Fruit fly (Drosophila melanogaster) Kc167 (cell line): ENCODE data around the gene S6KL.

Experiments used
- Sin3A ChIP-seq: fragments of >200 bp; optimal IDR thresholded peaks from 2 replicates; lab custom pipeline; 2018; ENCODE audit warnings: missing external identifiers
- h ChIP-seq: fragments of >200 bp; optimal IDR thresholded peaks from 3 replicates; lab custom pipeline; 2018; ENCODE audit warnings: missing external identifiers
- insv ChIP-seq: fragments of >200 bp; optimal IDR thresholded peaks from 3 replicates; lab custom pipeline; 2018; ENCODE audit warnings: missing external identifiers
- ttk ChIP-seq: sonication (Bioruptor generic); optimal IDR thresholded peaks from 2 replicates; lab custom pipeline; 2017; ENCODE audit warnings: missing external identifiers

- TF ChIP-seq ttk (lab: Kevin White, UChicago) (no peak), h (lab: Kevin White, UChicago) (no peak), Sin3A (lab: Kevin White, UChicago) (no peak), insv (lab: Kevin White, UChicago) (no peak)
Observed at dm6 chrX:18779662-18780061, 8.6 kb upstream of the S6KL start.
